Worm (Caenorhabditis elegans) whole organism, L1 larva: ENCODE results near the gene samt-1.

Experiments
- alr-1 ChIP-seq: fragments of 200-800 bp; sonication (Bioruptor generic); optimal IDR thresholded peaks from 2 replicates; lab custom pipeline; 2018; ENCODE audit warnings: borderline replicate concordance, mild to moderate bottlenecking, missing genetic modification characterization, missing compliant biosample characterization
- aly-2 ChIP-seq: fragments of 150-350 bp; optimal IDR thresholded peaks from 2 replicates; lab custom pipeline; 2014; ENCODE audit warnings: missing biosample characterization, missing genetic modification characterization
- ama-1 ChIP-seq: fragments of 150-350 bp; optimal IDR thresholded peaks from 2 replicates; lab custom pipeline; 2014
- blmp-1 ChIP-seq: fragments of 150-350 bp; optimal IDR thresholded peaks from 2 replicates; lab custom pipeline; 2014; ENCODE audit warnings: missing biosample characterization, missing genetic modification characterization
- ceh-82 ChIP-seq, 3 experiments: fragments of 150-350 bp in 1 of 3; sonication (generic microtip) in 2 of 3; optimal IDR thresholded peaks; 2 replicates each; lab custom pipeline; 2014 to 2017; ENCODE audit warnings: missing biosample characterization in 3 of 3, missing genetic modification characterization in 3 of 3
- egl-27 ChIP-seq, 2 experiments: fragments of 150-350 bp in 1 of 2; sonication (generic microtip); optimal IDR thresholded peaks; 3 replicates each; lab custom pipeline; 2017 to 2018; ENCODE audit warnings: missing biosample characterization in 2 of 2, missing genetic modification characterization in 2 of 2, missing genetic modification reagents in 2 of 2
- nhr-11 ChIP-seq: fragments of 150-350 bp; optimal IDR thresholded peaks from 2 replicates; lab custom pipeline; 2014; ENCODE audit warnings: missing biosample characterization, missing genetic modification characterization
- nhr-28 ChIP-seq: fragments of 150-350 bp; optimal IDR thresholded peaks from 2 replicates; lab custom pipeline; 2014; ENCODE audit warnings: missing biosample characterization, missing genetic modification characterization
- nhr-76 ChIP-seq: sonication (generic microtip); optimal IDR thresholded peaks from 2 replicates; lab custom pipeline; 2017; ENCODE audit warnings: missing biosample characterization, missing genetic modification characterization
- pag-3 ChIP-seq: sonication (generic microtip); optimal IDR thresholded peaks from 2 replicates; lab custom pipeline; 2017; ENCODE audit warnings: missing genetic modification characterization, mild to moderate bottlenecking, missing compliant biosample characterization, antibody characterized with exemption, borderline replicate concordance; ENCODE audit not compliant: insufficient read depth
- snpc-4 ChIP-seq: fragments of 150-350 bp; optimal IDR thresholded peaks from 2 replicates; lab custom pipeline; 2014; ENCODE audit warnings: missing biosample characterization, missing genetic modification characterization
- tbx-2 ChIP-seq: sonication (generic microtip); optimal IDR thresholded peaks from 2 replicates; lab custom pipeline; 2016; ENCODE audit warnings: missing genetic modification characterization, missing compliant biosample characterization
- unc-62 ChIP-seq: fragments of 150-350 bp; optimal IDR thresholded peaks from 2 replicates; lab custom pipeline; 2014; ENCODE audit warnings: missing biosample characterization, missing genetic modification reagents, missing genetic modification characterization

- no peak for TF ChIP-seq snpc-4 (tag; lab: Kevin White, UChicago)
- TF ChIP-seq egl-27 (tag; optimal IDR thresholded peaks at IDR 0.05; lab: Kevin White, UChicago) = no peak
- TF ChIP-seq unc-62 (GFP tag; lab: Kevin White, UChicago) = no peak
- no peak for TF ChIP-seq ama-1 (lab: Kevin White, UChicago)
- TF ChIP-seq nhr-28 (tag; lab: Kevin White, UChicago) = no peak
- no peak for TF ChIP-seq pag-3 (tag; lab: Kevin White, UChicago)
- no peak for TF ChIP-seq alr-1
- no peak for TF ChIP-seq tbx-2 (tag; lab: Kevin White, UChicago)
- no peak for TF ChIP-seq aly-2 (tag; lab: Kevin White, UChicago)
- TF ChIP-seq nhr-76 (tag; lab: Kevin White, UChicago) = no peak
- no peak for TF ChIP-seq ceh-82 (tag; optimal IDR thresholded peaks at IDR 0.05; lab: Kevin White, UChicago)
- TF ChIP-seq blmp-1 (tag; lab: Kevin White, UChicago) = peak; percentile 69
- no peak for TF ChIP-seq nhr-11 (tag; lab: Kevin White, UChicago)
Observed at ce11 chrIV:2892787-2893485, 38.3 kb upstream of the samt-1 start.
